Fruit fly (Drosophila melanogaster) whole organism, pupa: ENCODE data around the gene vn.

ENCODE experiments used
- CG12605 ChIP-seq: fragments of 200-800 bp; sonication (Bioruptor generic); IDR thresholded peaks from 2 replicates; pipeline ENCODE4 v1.3.6; 2022; ENCODE audit warnings: missing biosample characterization, missing genetic modification characterization
- CG13204 ChIP-seq: fragments of 200-800 bp; sonication (Bioruptor generic); optimal IDR thresholded peaks from 2 replicates; lab custom pipeline; 2018; ENCODE audit warnings: missing biosample characterization, mild to moderate bottlenecking, missing genetic modification characterization, moderate library complexity
- CG14655 ChIP-seq: fragments of 200-800 bp; sonication (Bioruptor generic); optimal IDR thresholded peaks from 3 replicates; lab custom pipeline; 2017; ENCODE audit warnings: mild to moderate bottlenecking, missing biosample characterization, missing genetic modification reagents, missing genetic modification characterization
- CG15710 ChIP-seq: fragments of 200-800 bp; sonication (Bioruptor generic); optimal IDR thresholded peaks from 2 replicates; lab custom pipeline; 2018; ENCODE audit warnings: missing biosample characterization, mild to moderate bottlenecking, missing genetic modification characterization, moderate library complexity
- CG17806 ChIP-seq: fragments of 200-800 bp; sonication (Bioruptor generic); optimal IDR thresholded peaks from 2 replicates; lab custom pipeline; 2018; ENCODE audit warnings: missing biosample characterization, mild to moderate bottlenecking, missing genetic modification characterization, moderate library complexity
- CG32121 ChIP-seq: fragments of 200-800 bp; sonication (Bioruptor generic); IDR thresholded peaks from 2 replicates; pipeline ENCODE4 v1.3.6; 2022; ENCODE audit warnings: missing biosample characterization, missing genetic modification characterization
- CG34367 ChIP-seq: fragments of 200-800 bp; sonication (Bioruptor generic); optimal IDR thresholded peaks from 2 replicates; lab custom pipeline; 2018; ENCODE audit warnings: missing biosample characterization, mild to moderate bottlenecking, missing genetic modification characterization
- CG4496 ChIP-seq: fragments of 200-800 bp; sonication (Bioruptor generic); IDR thresholded peaks from 3 replicates; pipeline ENCODE4 v1.3.6; 2022; ENCODE audit warnings: missing biosample characterization, missing genetic modification characterization
- CG8159 ChIP-seq: fragments of 200-800 bp; sonication (Bioruptor generic); optimal IDR thresholded peaks from 3 replicates; lab custom pipeline; 2018; ENCODE audit warnings: missing biosample characterization, mild to moderate bottlenecking, missing genetic modification characterization, moderate library complexity
- CG8301 ChIP-seq: fragments of 200-800 bp; sonication (Bioruptor generic); optimal IDR thresholded peaks from 2 replicates; lab custom pipeline; 2018; ENCODE audit warnings: missing biosample characterization, mild to moderate bottlenecking, missing genetic modification characterization
- CG9948 ChIP-seq: fragments of 200-800 bp; sonication (Bioruptor generic); optimal IDR thresholded peaks from 2 replicates; lab custom pipeline; 2018; ENCODE audit warnings: missing biosample characterization, mild to moderate bottlenecking, missing genetic modification characterization, moderate library complexity
- D1 ChIP-seq: fragments of 200-800 bp; sonication (Bioruptor generic); optimal IDR thresholded peaks from 2 replicates; lab custom pipeline; 2018; ENCODE audit warnings: missing biosample characterization, mild to moderate bottlenecking, missing genetic modification characterization, moderate library complexity
- EcR ChIP-seq: fragments of 200-800 bp; sonication (Bioruptor generic); optimal IDR thresholded peaks from 3 replicates; lab custom pipeline; 2019; ENCODE audit warnings: missing biosample characterization, missing genetic modification characterization, mild to moderate bottlenecking, moderate library complexity, missing genetic modification reagents
- Ets98B ChIP-seq: fragments of 200-800 bp; sonication (Bioruptor generic); IDR thresholded peaks from 2 replicates; pipeline ENCODE4 v1.3.6; 2022; ENCODE audit warnings: missing biosample characterization, missing genetic modification characterization
- Pif1A ChIP-seq: fragments of 200-800 bp; sonication (Bioruptor generic); optimal IDR thresholded peaks from 3 replicates; lab custom pipeline; 2016; ENCODE audit warnings: missing biosample characterization, missing genetic modification characterization
- Pif1B ChIP-seq: fragments of 200-800 bp; sonication (Bioruptor generic); optimal IDR thresholded peaks from 3 replicates; lab custom pipeline; 2016; ENCODE audit warnings: missing biosample characterization, missing genetic modification characterization
- Snoo ChIP-seq: fragments of 200-800 bp; sonication (Bioruptor generic); optimal IDR thresholded peaks from 3 replicates; lab custom pipeline; 2017; ENCODE audit warnings: missing biosample characterization, mild to moderate bottlenecking, missing genetic modification characterization, inconsistent platforms
- fd96Ca ChIP-seq: fragments of 200-800 bp; sonication (Bioruptor generic); IDR thresholded peaks from 3 replicates; pipeline ENCODE4 v1.3.6; 2022; ENCODE audit warnings: missing biosample characterization, missing genetic modification characterization
- gl ChIP-seq: fragments of 200-800 bp; sonication (Bioruptor generic); optimal IDR thresholded peaks from 2 replicates; lab custom pipeline; 2018; ENCODE audit warnings: missing biosample characterization, mild to moderate bottlenecking, missing genetic modification characterization
- rn ChIP-seq: fragments of 200-800 bp; sonication (Bioruptor generic); IDR thresholded peaks from 2 replicates; pipeline ENCODE4 v1.3.6; 2022; ENCODE audit warnings: missing biosample characterization, missing genetic modification characterization

The vn gene

dm6 chr3L:5856081-5856826 is 10.8 kb upstream of the vn start:
- TF ChIP-seq CG14655 (GFP tag; lab: Kevin White, UChicago) (no peak), CG13204 (GFP tag; lab: Kevin White, UChicago) (no peak), EcR (GFP tag; lab: Kevin White, UChicago) (no peak), CG8159 (tag; lab: Kevin White, UChicago) (no peak), CG9948 (tag; lab: Kevin White, UChicago) (no peak), D1 (tag; lab: Kevin White, UChicago) (no peak), CG34367 (tag; lab: Kevin White, UChicago) (no peak), gl (tag; lab: Kevin White, UChicago) (no peak), CG8301 (no peak), Pif1A (GFP tag; lab: Kevin White, UChicago) (no peak), CG15710 (tag; lab: Kevin White, UChicago) (no peak), CG4496 (no peak), fd96Ca (no peak), Snoo (tag; lab: Kevin White, UChicago) (no peak), CG12605 (GFP tag; lab: Robert Waterston, UW) (no peak), CG32121 (GFP tag; lab: Robert Waterston, UW) (no peak), CG17806 (tag; lab: Kevin White, UChicago) (no peak), Ets98B (GFP tag; lab: Robert Waterston, UW) (no peak), rn (no peak), Pif1B (GFP tag; lab: Kevin White, UChicago) (no peak)

- TF ChIP-seq rn (no peak), CG14655 (GFP tag; lab: Kevin White, UChicago) (peak; percentile 63), gl (tag; lab: Kevin White, UChicago) (no peak), CG17806 (tag; lab: Kevin White, UChicago) (no peak), CG8301 (peak; percentile 46), CG4496 (no peak)
- TF ChIP-seq, all 21 proteins: peak for 2
Measured at dm6 chr3L:5855098-5855497, 9.6 kb upstream of the vn start.

DNA sequence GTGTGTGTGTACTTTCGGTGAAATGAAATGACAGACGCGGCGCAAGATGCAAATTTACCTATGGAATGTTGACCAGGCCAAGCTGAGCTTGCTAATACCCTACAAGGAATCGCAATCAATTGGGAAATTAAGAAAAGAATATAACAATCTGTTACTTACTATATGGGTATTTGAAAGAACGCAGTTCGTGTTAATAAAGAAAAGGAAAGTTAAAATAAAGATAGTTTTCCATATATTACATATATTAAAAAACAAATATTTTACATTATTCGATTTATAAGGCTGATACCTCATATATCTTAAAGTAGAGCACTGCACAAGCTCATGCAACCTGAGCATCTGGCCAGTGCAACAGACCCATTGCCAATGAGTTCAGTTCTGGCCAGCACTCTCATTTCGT is 6.2 kb upstream of the vn start:
- TF ChIP-seq Pif1A (GFP tag; lab: Kevin White, UChicago) = peak; percentile 6
- peak; percentile 51 for TF ChIP-seq CG9948 (tag; lab: Kevin White, UChicago)
- TF ChIP-seq EcR (GFP tag; lab: Kevin White, UChicago) = no peak
- TF ChIP-seq CG15710 (tag; lab: Kevin White, UChicago) = peak; percentile 69
- peak; percentile 70 for TF ChIP-seq CG8159 (tag; lab: Kevin White, UChicago)
- TF ChIP-seq Snoo (tag; lab: Kevin White, UChicago) = peak; percentile 48
- peak; percentile 23 for TF ChIP-seq CG34367 (tag; lab: Kevin White, UChicago)
- no peak for TF ChIP-seq CG8301
- TF ChIP-seq CG17806 (tag; lab: Kevin White, UChicago) = peak; percentile 43
- TF ChIP-seq CG14655 (GFP tag; lab: Kevin White, UChicago) = peak; percentile 10
- TF ChIP-seq, all 21 proteins: peak for 8

- TF ChIP-seq Snoo (tag; lab: Kevin White, UChicago) (no peak), gl (tag; lab: Kevin White, UChicago) (no peak), CG8301 (no peak), Ets98B (GFP tag; lab: Robert Waterston, UW) (no peak), CG12605 (GFP tag; lab: Robert Waterston, UW) (no peak), CG32121 (GFP tag; lab: Robert Waterston, UW) (no peak), CG13204 (GFP tag; lab: Kevin White, UChicago) (peak; percentile 31)
Measured at dm6 chr3L:5848929-5849328, 3.5 kb upstream of the vn start.

dm6 chr3L:5843895-5844576 is 1.4 kb downstream of the vn start:
- 0 out of 2 replicates have a peak, but pooled peaks have one; percentile 5 for TF ChIP-seq rn
- peak; percentile 38; the same call in 1 of the 2 replicates for TF ChIP-seq CG32121 (GFP tag; lab: Robert Waterston, UW)
- TF ChIP-seq Pif1A (GFP tag; lab: Kevin White, UChicago) = no peak
- no peak for TF ChIP-seq EcR (GFP tag; lab: Kevin White, UChicago)
- no peak for TF ChIP-seq Pif1B (GFP tag; lab: Kevin White, UChicago)
- no peak for TF ChIP-seq gl (tag; lab: Kevin White, UChicago)
- TF ChIP-seq CG4496 = 0 out of 3 replicates have a peak, but pooled peaks have one; percentile 30
- no peak for TF ChIP-seq CG8159 (tag; lab: Kevin White, UChicago)
- TF ChIP-seq CG8301 = no peak
- TF ChIP-seq CG14655 (GFP tag; lab: Kevin White, UChicago) = no peak

DNA sequence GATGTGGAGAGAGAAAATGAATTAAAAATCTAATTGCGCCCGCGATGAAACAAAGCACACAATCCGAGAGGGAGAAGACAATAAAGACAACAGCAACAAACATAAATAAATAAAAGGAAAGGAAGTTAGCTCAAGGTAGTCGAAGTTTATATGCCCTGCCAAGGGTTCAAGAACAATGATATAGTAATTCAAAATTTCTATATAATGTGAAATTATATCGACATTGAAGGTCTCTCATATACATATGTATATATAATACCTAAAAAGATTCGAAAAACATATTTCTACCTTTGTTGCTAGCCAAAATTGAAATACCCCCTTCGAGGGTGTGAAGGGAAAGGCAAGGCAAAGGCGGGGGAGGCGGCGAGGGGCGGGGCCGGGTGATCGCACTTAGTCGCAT is 4.6 kb downstream of the vn start:
- TF ChIP-seq CG17806 (tag; lab: Kevin White, UChicago) (peak; percentile 25), CG15710 (tag; lab: Kevin White, UChicago) (peak; percentile 20), CG13204 (GFP tag; lab: Kevin White, UChicago) (no peak), CG9948 (tag; lab: Kevin White, UChicago) (peak; percentile 52), CG8159 (tag; lab: Kevin White, UChicago) (peak; percentile 42), CG8301 (peak; percentile 24), CG14655 (GFP tag; lab: Kevin White, UChicago) (peak; percentile 46), fd96Ca (no peak)
